Worm (Caenorhabditis elegans): ENCODE data around the gene tbc-10.

The tbc-10 gene

DNA sequence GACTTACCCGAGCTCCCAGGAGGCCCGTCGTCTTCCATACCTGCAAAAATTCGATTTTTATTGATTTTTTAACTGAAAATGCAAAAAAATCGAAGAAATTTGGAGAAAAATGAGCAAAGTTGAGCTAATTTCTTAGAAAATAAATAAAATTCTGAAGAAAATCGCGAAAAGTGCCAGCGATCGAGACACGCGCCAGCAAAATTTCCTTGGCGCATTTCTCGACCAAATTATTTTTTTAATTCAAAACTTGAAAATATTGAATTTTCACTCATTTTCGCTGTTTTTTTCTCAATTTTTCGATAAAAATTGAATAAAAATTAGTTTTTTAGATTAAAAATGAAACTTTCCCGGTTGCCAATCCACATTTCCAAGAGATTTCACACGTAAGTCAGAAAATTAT lies 54.1 kb downstream of the tbc-10 start, which contains the start of the genes chin-1 and BE0003N10.1:
Gene chin-1 (minus strand): TSS at position 40 of the 400 bp plus-strand sequence.
Gene BE0003N10.1 (plus strand): TSS at position 320 of the 400 bp plus-strand sequence.
- TF ChIP-seq nhr-6 (tag; optimal IDR thresholded peaks at IDR 0.05) (no peak), ama-1 (optimal IDR thresholded peaks at IDR 0.05) (no peak), mab-5 (tag; optimal IDR thresholded peaks at IDR 0.05) (peak; percentile 4), ztf-1 (GFP tag; conservative IDR thresholded peaks at IDR 0.05) (no peak), ZK546.5 (tag; optimal IDR thresholded peaks at IDR 0.05) (no peak), nhr-25 (tag; optimal IDR thresholded peaks at IDR 0.05) (peak; percentile 53), dmd-4 (tag; optimal IDR thresholded peaks at IDR 0.05) (no peak), snpc-4 (tag; optimal IDR thresholded peaks at IDR 0.05) (no peak), Y55F3AM.14 (GFP tag; optimal IDR thresholded peaks at IDR 0.05) (no peak), peb-1 (tag; optimal IDR thresholded peaks at IDR 0.05) (no peak), F13H6.1 (tag; optimal IDR thresholded peaks at IDR 0.05) (peak; percentile 24), nhr-237 (tag; optimal IDR thresholded peaks at IDR 0.05) (no peak), ztf-4 (tag; optimal IDR thresholded peaks at IDR 0.05) (no peak), sem-4 (tag; optimal IDR thresholded peaks at IDR 0.05) (no peak), lin-39 (tag; optimal IDR thresholded peaks at IDR 0.05) (no peak), nhr-11 (tag; optimal IDR thresholded peaks at IDR 0.05) (no peak), elt-3 (tag; optimal IDR thresholded peaks at IDR 0.05) (no peak), egl-27 (tag; optimal IDR thresholded peaks at IDR 0.05) (no peak), elt-1 (tag; optimal IDR thresholded peaks at IDR 0.05) (no peak), blmp-1 (tag; optimal IDR thresholded peaks at IDR 0.05; ENCODE audit: insufficient read depth) (no peak), C34F6.9 (tag; optimal IDR thresholded peaks at IDR 0.05) (peak; percentile 69), nhr-12 (tag; optimal IDR thresholded peaks at IDR 0.05) (no peak), nhr-21 (tag; optimal IDR thresholded peaks at IDR 0.05) (no peak), mbf-1 (tag; optimal IDR thresholded peaks at IDR 0.05) (no peak), nhr-23 (tag; optimal IDR thresholded peaks at IDR 0.05) (no peak), unc-55 (GFP tag; optimal IDR thresholded peaks at IDR 0.05) (peak; percentile 57), ztf-11 (tag; optimal IDR thresholded peaks at IDR 0.05) (no peak), lin-13 (GFP tag; optimal IDR thresholded peaks at IDR 0.05) (peak; percentile 63), ceh-82 (tag; optimal IDR thresholded peaks at IDR 0.05) (no peak), sma-3 (GFP tag; optimal IDR thresholded peaks at IDR 0.05) (no peak), alr-1 (tag; optimal IDR thresholded peaks at IDR 0.05) (no peak), ceh-16 (tag; optimal IDR thresholded peaks at IDR 0.05) (no peak), mdl-1 (tag; optimal IDR thresholded peaks at IDR 0.05) (no peak), nhr-129 (tag; optimal IDR thresholded peaks at IDR 0.05) (no peak), crh-2 (tag; optimal IDR thresholded peaks at IDR 0.05) (no peak), aly-2 (tag; optimal IDR thresholded peaks at IDR 0.05) (no peak), gmeb-1 (tag; optimal IDR thresholded peaks at IDR 0.05) (peak; percentile 63), sma-9 (GFP tag; optimal IDR thresholded peaks at IDR 0.05) (peak; percentile 9), sma-9 (tag; optimal IDR thresholded peaks at IDR 0.05) (no peak), nhr-10 (tag; optimal IDR thresholded peaks at IDR 0.05) (no peak), R02D3.7 (tag; optimal IDR thresholded peaks at IDR 0.05) (no peak), nhr-77 (tag; optimal IDR thresholded peaks at IDR 0.05) (no peak), skn-1 (tag; optimal IDR thresholded peaks at IDR 0.05) (no peak), lsy-2 (tag; optimal IDR thresholded peaks at IDR 0.05) (peak; percentile 60 to 77), unc-39 (tag; optimal IDR thresholded peaks at IDR 0.05) (no peak), lin-11 (tag; optimal IDR thresholded peaks at IDR 0.05) (no peak), zag-1 (tag; optimal IDR thresholded peaks at IDR 0.05) (no peak), unc-62 (GFP tag; optimal IDR thresholded peaks at IDR 0.05) (no peak), fos-1 (tag; optimal IDR thresholded peaks at IDR 0.05) (peak; percentile 12)
